Fruit fly (Drosophila melanogaster): ENCODE results near the gene CG11317.
A peak's percentile ranks its signal among the peaks of the same experiment; 100 is the strongest.

CG11317 gene

dm6 chr3R:31060708-31061625, 36.2 kb downstream of the CG11317 start, which contains the start of gene dco (continued):
- TF ChIP-seq BEAF-32 (GFP tag; optimal IDR thresholded peaks at IDR 0.05) (peak; percentile 41), CG13296 (GFP tag; optimal IDR thresholded peaks at IDR 0.05) (no peak), Abd-B (GFP tag; optimal IDR thresholded peaks at IDR 0.05) (peak; percentile 43), dan (GFP tag; IDR thresholded peaks at IDR 0.05) (no peak)

- TF ChIP-seq Oli (tag; optimal IDR thresholded peaks at IDR 0.05) (peak; percentile 43), CG10543 (GFP tag; optimal IDR thresholded peaks at IDR 0.05) (peak; percentile 11), bcd (GFP tag; optimal IDR thresholded peaks at IDR 0.05) (peak; percentile 6), stwl (tag; optimal IDR thresholded peaks at IDR 0.05) (no peak), Blimp-1 (GFP tag; optimal IDR thresholded peaks at IDR 0.05) (peak; percentile 35), Elba2 (GFP tag; optimal IDR thresholded peaks at IDR 0.05) (peak; percentile 90), Adf1 (GFP tag; IDR thresholded peaks at IDR 0.05) (no peak), tll (GFP tag; optimal IDR thresholded peaks at IDR 0.05) (no peak), CG11456 (GFP tag; IDR thresholded peaks at IDR 0.05) (no peak), E2f1 (GFP tag; IDR thresholded peaks at IDR 0.05) (peak; percentile 39; the same call in 1 of the 2 replicates), unpg (GFP tag; optimal IDR thresholded peaks at IDR 0.05) (peak; percentile 64), Sox102F (GFP tag; optimal IDR thresholded peaks at IDR 0.05) (peak; percentile 51), CG8388 (GFP tag; optimal IDR thresholded peaks at IDR 0.05) (peak; percentile 44), CG13775 (GFP tag; optimal IDR thresholded peaks at IDR 0.05) (peak; percentile 33), Atf3 (GFP tag; optimal IDR thresholded peaks at IDR 0.05) (no peak), Dfd (GFP tag; optimal IDR thresholded peaks at IDR 0.05) (no peak), CG17802 (tag; optimal IDR thresholded peaks at IDR 0.05) (peak; percentile 20), Side (GFP tag; optimal IDR thresholded peaks at IDR 0.05) (no peak), yki (optimal IDR thresholded peaks at IDR 0.05) (no peak), HLH3B (GFP tag; IDR thresholded peaks at IDR 0.05) (peak; percentile 50; the same call in 1 of the 2 replicates), NC2β (GFP tag; optimal IDR thresholded peaks at IDR 0.05) (peak; percentile 13), nom (GFP tag; optimal IDR thresholded peaks at IDR 0.05) (no peak), Nf-YB (GFP tag; optimal IDR thresholded peaks at IDR 0.05) (no peak), CG11504 (tag; optimal IDR thresholded peaks at IDR 0.05) (peak; percentile 43), btn (GFP tag; optimal IDR thresholded peaks at IDR 0.05) (no peak), ham (GFP tag; IDR thresholded peaks at IDR 0.05) (no peak), nerfin-2 (GFP tag; IDR thresholded peaks at IDR 0.05; ENCODE audit: partially characterized antibody) (peak; percentile 32; the same call in 1 of the 2 replicates), CG8089 (GFP tag; optimal IDR thresholded peaks at IDR 0.05) (peak; percentile 31), pfk (GFP tag; optimal IDR thresholded peaks at IDR 0.05) (no peak), Awh (GFP tag; IDR thresholded peaks at IDR 0.05) (no peak), CG7357 (GFP tag; IDR thresholded peaks at IDR 0.05) (0 out of 3 replicates have a peak, but pooled peaks have one; percentile 10), CG17361 (GFP tag; IDR thresholded peaks at IDR 0.05) (peak; percentile 49; the same call in 1 of the 3 replicates), Max (GFP tag; optimal IDR thresholded peaks at IDR 0.05) (no peak), Gug (GFP tag; IDR thresholded peaks at IDR 0.05) (peak; percentile 43; the same call in 1 of the 4 replicates), CG1832 (GFP tag; optimal IDR thresholded peaks at IDR 0.05) (no peak), Pdp1 (GFP tag; optimal IDR thresholded peaks at IDR 0.05) (peak; percentile 23 to 86), Chrac-16 (GFP tag; optimal IDR thresholded peaks at IDR 0.05) (peak; percentile 49), Bdp1 (GFP tag; optimal IDR thresholded peaks at IDR 0.05) (peak; percentile 31), Trl (optimal IDR thresholded peaks at IDR 0.05) (peak in 1 of 2 experiments; percentile 47), Trl (GFP tag; optimal IDR thresholded peaks at IDR 0.05) (peak; percentile 41)
Measured at dm6 chr3R:31059807-31060707, 37.1 kb downstream of the CG11317 start.
